Fruit fly (Drosophila melanogaster) whole organism, embryonic: ENCODE results near the gene HemK2.
A peak's percentile ranks its signal among the peaks of the same experiment; 100 is the strongest.

Experiments used
- Abd-B ChIP-seq: fragments of 200-800 bp; sonication (Bioruptor generic); optimal IDR thresholded peaks from 2 replicates; lab custom pipeline; 2018; ENCODE audit warnings: missing biosample characterization, mild to moderate bottlenecking, missing genetic modification characterization, moderate library complexity
- Atf3 ChIP-seq: fragments of 200-800 bp; sonication (Bioruptor generic); optimal IDR thresholded peaks from 3 replicates; lab custom pipeline; 2016; ENCODE audit warnings: missing biosample characterization, missing genetic modification characterization
- CG10321 ChIP-seq: fragments of 200-800 bp; sonication (Bioruptor generic); IDR thresholded peaks from 2 replicates; pipeline ENCODE4 v1.3.6; 2022; ENCODE audit warnings: missing biosample characterization, missing genetic modification characterization
- CG10979 ChIP-seq: fragments of 200-800 bp; sonication (Bioruptor generic); optimal IDR thresholded peaks from 2 replicates; lab custom pipeline; 2018; ENCODE audit warnings: missing biosample characterization, mild to moderate bottlenecking, missing genetic modification characterization, moderate library complexity
- CG11504 ChIP-seq: fragments of 200-800 bp; sonication (Bioruptor generic); optimal IDR thresholded peaks from 3 replicates; lab custom pipeline; 2019; ENCODE audit warnings: missing biosample characterization, mild to moderate bottlenecking, missing genetic modification characterization, moderate library complexity
- CG11695 ChIP-seq: fragments of 200-800 bp; sonication (Bioruptor generic); IDR thresholded peaks from 3 replicates; pipeline ENCODE4 v1.3.6; 2022; ENCODE audit warnings: missing biosample characterization, missing genetic modification characterization
- CG12236 ChIP-seq: fragments of 200-800 bp; sonication (Bioruptor generic); optimal IDR thresholded peaks from 2 replicates; lab custom pipeline; 2016; ENCODE audit warnings: missing biosample characterization, missing genetic modification characterization
- CG12659 ChIP-seq: fragments of 200-800 bp; sonication (Bioruptor generic); optimal IDR thresholded peaks from 3 replicates; lab custom pipeline; 2017; ENCODE audit warnings: mild to moderate bottlenecking, missing biosample characterization, missing genetic modification reagents, missing genetic modification characterization
- CG14050 ChIP-seq: fragments of 200-800 bp; sonication (Bioruptor generic); IDR thresholded peaks from 3 replicates; pipeline ENCODE4 v1.3.6; 2022; ENCODE audit warnings: missing biosample characterization, missing genetic modification characterization
- CG14441 ChIP-seq: fragments of 200-800 bp; sonication (Bioruptor generic); IDR thresholded peaks from 2 replicates; pipeline ENCODE4 v1.3.6; 2022; ENCODE audit warnings: missing biosample characterization, missing genetic modification characterization
- CG14710 ChIP-seq: fragments of 200-800 bp; sonication (Bioruptor generic); optimal IDR thresholded peaks from 3 replicates; lab custom pipeline; 2019; ENCODE audit warnings: missing biosample characterization, mild to moderate bottlenecking, missing genetic modification characterization, moderate library complexity
- CG14860 ChIP-seq: fragments of 200-800 bp; sonication (Bioruptor generic); IDR thresholded peaks from 3 replicates; pipeline ENCODE4 v1.3.6; 2022; ENCODE audit warnings: missing biosample characterization, missing genetic modification characterization; ENCODE audit not compliant: partially characterized antibody
- CG15073 ChIP-seq: fragments of 200-800 bp; sonication (Bioruptor generic); optimal IDR thresholded peaks from 2 replicates; lab custom pipeline; 2016; ENCODE audit warnings: missing biosample characterization, missing genetic modification characterization
- CG1529 ChIP-seq: fragments of 200-800 bp; sonication (Bioruptor generic); optimal IDR thresholded peaks from 3 replicates; lab custom pipeline; 2018; ENCODE audit warnings: missing biosample characterization, missing genetic modification characterization
- CG15601 ChIP-seq: fragments of 200-800 bp; sonication (Bioruptor generic); optimal IDR thresholded peaks from 3 replicates; lab custom pipeline; 2019; ENCODE audit warnings: missing biosample characterization, mild to moderate bottlenecking, missing genetic modification characterization, moderate library complexity
- CG2678 ChIP-seq: fragments of 200-800 bp; sonication (Bioruptor generic); optimal IDR thresholded peaks from 3 replicates; lab custom pipeline; 2019; ENCODE audit warnings: missing biosample characterization, mild to moderate bottlenecking, missing genetic modification characterization, moderate library complexity
- CG3065 ChIP-seq: fragments of 200-800 bp; sonication (Bioruptor generic); optimal IDR thresholded peaks from 2 replicates; lab custom pipeline; 2016; ENCODE audit warnings: missing biosample characterization, missing genetic modification characterization
- CG31365 ChIP-seq: fragments of 200-800 bp; sonication (Bioruptor generic); optimal IDR thresholded peaks from 2 replicates; lab custom pipeline; 2018; ENCODE audit warnings: missing biosample characterization, mild to moderate bottlenecking, missing genetic modification characterization
- CG31441 ChIP-seq: fragments of 200-800 bp; sonication (Bioruptor generic); IDR thresholded peaks from 2 replicates; pipeline ENCODE4 v1.3.6; 2022; ENCODE audit warnings: missing biosample characterization, missing genetic modification characterization
- CG3726 ChIP-seq: fragments of 200-800 bp; sonication (Bioruptor generic); IDR thresholded peaks from 3 replicates; pipeline ENCODE4, ENCODE4 v1.3.6; 2022; ENCODE audit warnings: missing biosample characterization, missing genetic modification characterization
- CG4820 ChIP-seq: fragments of 200-800 bp; sonication (Bioruptor generic); optimal IDR thresholded peaks from 3 replicates; lab custom pipeline; 2016; ENCODE audit warnings: missing biosample characterization, missing genetic modification characterization
- CG6654 ChIP-seq: fragments of 200-800 bp; sonication (Bioruptor generic); optimal IDR thresholded peaks from 2 replicates; lab custom pipeline; 2017; ENCODE audit warnings: missing biosample characterization, mild to moderate bottlenecking, missing genetic modification characterization
- CG7987 ChIP-seq: fragments of 200-800 bp; sonication (Bioruptor generic); optimal IDR thresholded peaks from 2 replicates; lab custom pipeline; 2018; ENCODE audit warnings: missing biosample characterization, mild to moderate bottlenecking, missing genetic modification characterization, moderate library complexity
- CG8359 ChIP-seq: fragments of 200-800 bp; sonication (Bioruptor generic); optimal IDR thresholded peaks from 2 replicates; lab custom pipeline; 2017; ENCODE audit warnings: missing biosample characterization, mild to moderate bottlenecking, missing genetic modification characterization, borderline replicate concordance
- CkIIα-i1 ChIP-seq: fragments of 200-800 bp; sonication (Bioruptor generic); IDR thresholded peaks from 2 replicates; pipeline ENCODE4 v1.3.6; 2022; ENCODE audit warnings: missing biosample characterization, missing genetic modification characterization
- CoRest ChIP-seq: fragments of 200-800 bp; sonication (Bioruptor generic); optimal IDR thresholded peaks from 3 replicates; lab custom pipeline; 2018; ENCODE audit warnings: missing biosample characterization, mild to moderate bottlenecking, missing genetic modification characterization, moderate library complexity
- D ChIP-seq, 2 experiments: fragments of 200-800 bp in 1 of 2; fragments of >200 bp in 1 of 2; sonication (Bioruptor generic) in 1 of 2; optimal IDR thresholded peaks; 2 replicates in 1 of 2; 3 replicates in 1 of 2; lab custom pipeline; 2017; ENCODE audit warnings: mild to moderate bottlenecking in 1 of 2, missing biosample characterization in 1 of 2, missing genetic modification characterization in 1 of 2, missing genetic modification reagents in 1 of 2
- D19A ChIP-seq: fragments of 200-800 bp; optimal IDR thresholded peaks from 3 replicates; lab custom pipeline; 2019; ENCODE audit warnings: missing biosample characterization, mild to moderate bottlenecking, missing genetic modification characterization, moderate library complexity
- Dfd ChIP-seq, 2 experiments: fragments of >200 bp; optimal IDR thresholded peaks; 2 replicates each; lab custom pipeline; 2017; ENCODE audit warnings: missing biosample characterization in 2 of 2, missing genetic modification characterization in 2 of 2
- Fer3 ChIP-seq: fragments of 200-800 bp; sonication (Bioruptor generic); optimal IDR thresholded peaks from 2 replicates; lab custom pipeline; 2018; ENCODE audit warnings: missing biosample characterization, mild to moderate bottlenecking, missing genetic modification characterization, moderate library complexity
- Hmr ChIP-seq: fragments of 200-800 bp; sonication (Bioruptor generic); optimal IDR thresholded peaks from 3 replicates; lab custom pipeline; 2017; ENCODE audit warnings: mild to moderate bottlenecking, missing biosample characterization, missing genetic modification reagents, missing genetic modification characterization
- Lpt ChIP-seq: fragments of >200 bp; optimal IDR thresholded peaks from 2 replicates; lab custom pipeline; 2018; ENCODE audit warnings: missing biosample characterization, missing genetic modification characterization
- NC2β ChIP-seq: fragments of 200-800 bp; sonication (Bioruptor generic); optimal IDR thresholded peaks from 2 replicates; lab custom pipeline; 2016; ENCODE audit warnings: missing biosample characterization, missing genetic modification characterization
- Sin3A ChIP-seq: fragments of >200 bp; optimal IDR thresholded peaks from 2 replicates; lab custom pipeline; 2018
- Ssrp ChIP-seq: fragments of 200-800 bp; sonication (Bioruptor generic); optimal IDR thresholded peaks from 2 replicates; lab custom pipeline; 2018; ENCODE audit warnings: missing biosample characterization, mild to moderate bottlenecking, missing genetic modification characterization, moderate library complexity
- Tbp ChIP-seq: fragments of >200 bp; optimal IDR thresholded peaks from 2 replicates; lab custom pipeline; 2018; ENCODE audit warnings: missing biosample characterization, missing genetic modification characterization
- bab2 ChIP-seq: fragments of 200-800 bp; sonication (Bioruptor generic); optimal IDR thresholded peaks from 2 replicates; lab custom pipeline; 2016; ENCODE audit warnings: missing biosample characterization, missing genetic modification characterization
- cg ChIP-seq: fragments of 200-800 bp; sonication (Bioruptor generic); optimal IDR thresholded peaks from 3 replicates; lab custom pipeline; 2019; ENCODE audit warnings: missing biosample characterization, mild to moderate bottlenecking, missing genetic modification characterization, moderate library complexity
- corto ChIP-seq: fragments of 200-800 bp; sonication (Bioruptor generic); optimal IDR thresholded peaks from 2 replicates; lab custom pipeline; 2016; ENCODE audit warnings: missing biosample characterization, mild to moderate bottlenecking, missing genetic modification characterization, moderate library complexity
- croc ChIP-seq: fragments of 200-800 bp; sonication (Bioruptor generic); conservative IDR thresholded peaks from 3 replicates; pipeline ENCODE4 v1.3.6; 2022; ENCODE audit warnings: missing biosample characterization, missing genetic modification characterization
- dimm ChIP-seq: fragments of 200-800 bp; sonication (Bioruptor generic); IDR thresholded peaks from 2 replicates; pipeline ENCODE4 v1.3.6; 2022; ENCODE audit warnings: missing biosample characterization, missing genetic modification characterization
- ems ChIP-seq: fragments of 200-800 bp; sonication (Bioruptor generic); optimal IDR thresholded peaks from 3 replicates; lab custom pipeline; 2016; ENCODE audit warnings: missing biosample characterization, missing genetic modification characterization
- fu2 ChIP-seq: fragments of 200-800 bp; sonication (Bioruptor generic); optimal IDR thresholded peaks from 2 replicates; lab custom pipeline; 2016; ENCODE audit warnings: missing biosample characterization, missing genetic modification characterization
- grn ChIP-seq: fragments of 200-800 bp; sonication (Bioruptor generic); optimal IDR thresholded peaks from 3 replicates; lab custom pipeline; 2017; ENCODE audit warnings: missing biosample characterization, missing genetic modification characterization
- gro ChIP-seq: fragments of 200-800 bp; sonication (Bioruptor generic); optimal IDR thresholded peaks from 2 replicates; lab custom pipeline; 2016; ENCODE audit warnings: missing biosample characterization, missing genetic modification characterization
- org-1 ChIP-seq: fragments of 200-800 bp; sonication (Bioruptor generic); optimal IDR thresholded peaks from 2 replicates; lab custom pipeline; 2017; ENCODE audit warnings: missing biosample characterization, missing genetic modification characterization
- sisA ChIP-seq: fragments of 200-800 bp; sonication (Bioruptor generic); IDR thresholded peaks from 2 replicates; pipeline ENCODE4 v1.3.6; 2022; ENCODE audit warnings: missing biosample characterization, missing genetic modification characterization
- sr ChIP-seq: fragments of 200-800 bp; sonication (Bioruptor generic); IDR thresholded peaks from 3 replicates; pipeline ENCODE4 v1.3.6; 2022; ENCODE audit warnings: missing biosample characterization, missing genetic modification characterization
- tin ChIP-seq: fragments of 200-800 bp; sonication (Bioruptor generic); optimal IDR thresholded peaks from 3 replicates; lab custom pipeline; 2016; ENCODE audit warnings: missing biosample characterization, missing genetic modification characterization
- unc-4 ChIP-seq: fragments of 200-800 bp; sonication (Bioruptor generic); IDR thresholded peaks from 2 replicates; pipeline ENCODE4 v1.3.6; 2022; ENCODE audit warnings: missing biosample characterization, missing genetic modification characterization; ENCODE audit not compliant: partially characterized antibody
- vfl ChIP-seq: fragments of 200-800 bp; sonication (Bioruptor generic); optimal IDR thresholded peaks from 2 replicates; lab custom pipeline; 2016; ENCODE audit warnings: missing biosample characterization, missing genetic modification characterization

HemK2 gene

DNA sequence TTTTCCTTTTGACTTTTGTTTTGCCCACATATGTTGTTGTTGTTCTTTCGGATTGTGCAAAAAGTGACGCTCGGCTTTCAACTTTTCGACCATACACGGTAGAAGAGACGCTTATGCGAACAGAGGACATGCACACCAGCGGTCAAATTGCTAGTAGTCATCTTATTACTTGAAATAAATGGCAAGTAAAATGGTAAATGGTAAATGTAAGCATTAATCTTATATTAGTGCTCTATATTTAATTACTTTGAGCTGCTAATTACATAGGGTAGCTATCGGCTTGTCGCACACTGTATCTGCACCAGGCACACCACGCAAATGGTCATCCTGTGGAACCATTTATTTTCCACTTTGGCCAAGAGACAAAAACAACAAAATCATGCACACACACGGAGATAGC, 38.2 kb downstream of the HemK2 start (continued):
- peak; percentile 51; the same call in 1 of the 2 replicates for TF ChIP-seq sisA
- no peak for TF ChIP-seq unc-4 (GFP tag; lab: Robert Waterston, UW)
- TF ChIP-seq ems (GFP tag; lab: Kevin White, UChicago): no peak
- no peak for TF ChIP-seq CG14710 (tag; lab: Kevin White, UChicago)
- no peak for TF ChIP-seq Dfd (GFP tag; optimal IDR thresholded peaks at IDR 0.05; lab: Kevin White, UChicago)
- no peak for TF ChIP-seq gro (GFP tag; lab: Kevin White, UChicago)
- no peak for TF ChIP-seq sr (GFP tag; lab: Robert Waterston, UW)
- no peak for TF ChIP-seq tin (GFP tag; lab: Kevin White, UChicago)
- no peak for TF ChIP-seq bab2 (GFP tag; lab: Kevin White, UChicago)
- TF ChIP-seq CG12236 (GFP tag; lab: Kevin White, UChicago): no peak
- TF ChIP-seq corto (GFP tag; lab: Kevin White, UChicago): no peak
- TF ChIP-seq D19A (tag; lab: Kevin White, UChicago): no peak
- no peak for TF ChIP-seq CG7987
- TF ChIP-seq D (optimal IDR thresholded peaks at IDR 0.05; lab: Kevin White, UChicago): no peak
- no peak for TF ChIP-seq D (GFP tag; optimal IDR thresholded peaks at IDR 0.05; lab: Kevin White, UChicago)
- 0 out of 3 replicates have a peak, but pooled peaks have one; percentile 15 for TF ChIP-seq CG3726 (GFP tag; lab: Robert Waterston, UW)
- TF ChIP-seq CG14860 (GFP tag; lab: Robert Waterston, UW): no peak
- no peak for TF ChIP-seq Tbp
- no peak for TF ChIP-seq CG4820 (GFP tag; lab: Kevin White, UChicago)
- TF ChIP-seq dimm (GFP tag; lab: Robert Waterston, UW): no peak
- TF ChIP-seq NC2β (GFP tag; lab: Kevin White, UChicago): no peak
- no peak for TF ChIP-seq CoRest
- no peak for TF ChIP-seq vfl (GFP tag; lab: Kevin White, UChicago)
- TF ChIP-seq CG14050 (GFP tag; lab: Robert Waterston, UW): no peak
- no peak for TF ChIP-seq org-1 (GFP tag; lab: Kevin White, UChicago)
- no peak for TF ChIP-seq CG31365
- no peak for TF ChIP-seq croc (GFP tag; lab: Robert Waterston, UW)
- peak; percentile 24 for TF ChIP-seq Hmr
- TF ChIP-seq CG15601 (tag; lab: Kevin White, UChicago): no peak
- no peak for TF ChIP-seq Lpt (GFP tag; lab: Kevin White, UChicago)
- no peak for TF ChIP-seq CG14441
- no peak for TF ChIP-seq CG6654
- no peak for TF ChIP-seq Ssrp (tag; lab: Kevin White, UChicago)
- TF ChIP-seq Atf3 (GFP tag; lab: Kevin White, UChicago): no peak
- no peak for TF ChIP-seq CG8359
- no peak for TF ChIP-seq cg (GFP tag; lab: Kevin White, UChicago)
- no peak for TF ChIP-seq CkIIα-i1 (GFP tag; lab: Robert Waterston, UW)
- no peak for TF ChIP-seq CG15073
- no peak for TF ChIP-seq CG12659 (GFP tag; lab: Kevin White, UChicago)
- no peak for TF ChIP-seq CG10321 (GFP tag; lab: Robert Waterston, UW)
- peak; percentile 26; the same call in 1 of the 3 replicates for TF ChIP-seq CG11695 (GFP tag; lab: Robert Waterston, UW)
- TF ChIP-seq Sin3A: no peak
- no peak for TF ChIP-seq CG10979 (tag; lab: Kevin White, UChicago)
- TF ChIP-seq CG11504 (tag; lab: Kevin White, UChicago): peak; percentile 19
- no peak for TF ChIP-seq fu2
- TF ChIP-seq CG2678: peak; percentile 38
- TF ChIP-seq Abd-B (GFP tag; lab: Kevin White, UChicago): no peak
- TF ChIP-seq CG31441 (GFP tag; lab: Robert Waterston, UW): no peak
- TF ChIP-seq CG3065: no peak
- no peak for TF ChIP-seq grn (GFP tag; lab: Kevin White, UChicago)
- TF ChIP-seq Fer3 (tag; lab: Kevin White, UChicago): peak; percentile 30
- TF ChIP-seq CG1529 (GFP tag; lab: Kevin White, UChicago): no peak
